Worm (Caenorhabditis elegans) whole organism, L3 larva: ENCODE data around the gene srh-218.

Experiments
- R02D3.7 ChIP-seq: fragments of 150-350 bp; optimal IDR thresholded peaks from 2 replicates; lab custom pipeline; 2014; ENCODE audit warnings: missing biosample characterization, missing genetic modification characterization
- ZK546.5 ChIP-seq: sonication (generic microtip); optimal IDR thresholded peaks from 2 replicates; lab custom pipeline; 2017; ENCODE audit warnings: missing biosample characterization, missing genetic modification characterization
- aly-2 ChIP-seq: fragments of 150-350 bp; optimal IDR thresholded peaks from 2 replicates; lab custom pipeline; 2014; ENCODE audit warnings: missing biosample characterization, missing genetic modification characterization
- ama-1 ChIP-seq: fragments of 150-350 bp; optimal IDR thresholded peaks from 2 replicates; lab custom pipeline; 2018
- ceh-82 ChIP-seq: fragments of 150-350 bp; optimal IDR thresholded peaks from 2 replicates; lab custom pipeline; 2014; ENCODE audit warnings: missing biosample characterization, missing genetic modification characterization
- ceh-9 ChIP-seq: sonication (generic microtip); optimal IDR thresholded peaks from 2 replicates; lab custom pipeline; 2018; ENCODE audit warnings: missing biosample characterization, missing genetic modification characterization
- daf-12 ChIP-seq: fragments of 150-350 bp; optimal IDR thresholded peaks from 2 replicates; lab custom pipeline; 2014; ENCODE audit warnings: missing biosample characterization, missing genetic modification reagents, missing genetic modification characterization
- egl-27 ChIP-seq: sonication (generic microtip); optimal IDR thresholded peaks from 4 replicates; lab custom pipeline; 2017; ENCODE audit warnings: missing biosample characterization, missing genetic modification reagents, missing genetic modification characterization
- egl-5 ChIP-seq: fragments of 150-350 bp; optimal IDR thresholded peaks from 2 replicates; lab custom pipeline; 2017; ENCODE audit warnings: missing biosample characterization, missing genetic modification reagents, missing genetic modification characterization, inconsistent platforms
- elt-2 ChIP-seq: sonication (generic microtip); optimal IDR thresholded peaks from 2 replicates; lab custom pipeline; 2016; ENCODE audit warnings: missing genetic modification reagents, mild to moderate bottlenecking, missing genetic modification characterization, missing compliant biosample characterization
- elt-3 ChIP-seq, 3 experiments: fragments of 150-350 bp in 1 of 3; sonication (generic microtip) in 2 of 3; optimal IDR thresholded peaks; 2 replicates in 2 of 3; 4 replicates in 1 of 3; lab custom pipeline; 2014 to 2017; ENCODE audit warnings: missing biosample characterization in 3 of 3, missing genetic modification characterization in 3 of 3
- fkh-2 ChIP-seq: fragments of 150-350 bp; optimal IDR thresholded peaks from 2 replicates; lab custom pipeline; 2014; ENCODE audit warnings: missing biosample characterization, missing genetic modification reagents, missing genetic modification characterization
- hmg-11 ChIP-seq: sonication (generic microtip); optimal IDR thresholded peaks from 2 replicates; lab custom pipeline; 2016; ENCODE audit warnings: missing genetic modification characterization, missing compliant biosample characterization
- lin-15B ChIP-seq: fragments of 150-350 bp; optimal IDR thresholded peaks from 2 replicates; lab custom pipeline; 2014; ENCODE audit warnings: missing biosample characterization, missing genetic modification characterization
- lin-39 ChIP-seq: fragments of 150-350 bp; optimal IDR thresholded peaks from 2 replicates; lab custom pipeline; 2018; ENCODE audit warnings: missing biosample characterization, missing genetic modification reagents, missing genetic modification characterization
- lsy-12 ChIP-seq: sonication (generic microtip); optimal IDR thresholded peaks from 2 replicates; lab custom pipeline; 2016; ENCODE audit warnings: mild to moderate bottlenecking, missing genetic modification characterization, missing compliant biosample characterization
- mdl-1 ChIP-seq: fragments of 150-350 bp; optimal IDR thresholded peaks from 2 replicates; lab custom pipeline; 2014; ENCODE audit warnings: missing biosample characterization, missing genetic modification characterization
- nfya-1 ChIP-seq: sonication (generic microtip); optimal IDR thresholded peaks from 2 replicates; lab custom pipeline; 2017; ENCODE audit warnings: missing genetic modification characterization, mild to moderate bottlenecking, missing compliant biosample characterization, antibody characterized with exemption, moderate library complexity; ENCODE audit not compliant: insufficient read depth
- nhr-11 ChIP-seq: fragments of 150-350 bp; optimal IDR thresholded peaks from 2 replicates; lab custom pipeline; 2014; ENCODE audit warnings: missing biosample characterization, missing genetic modification characterization
- nhr-12 ChIP-seq: fragments of 150-350 bp; optimal IDR thresholded peaks from 2 replicates; lab custom pipeline; 2014; ENCODE audit warnings: missing biosample characterization, missing genetic modification characterization
- nhr-23 ChIP-seq: fragments of 150-350 bp; optimal IDR thresholded peaks from 2 replicates; lab custom pipeline; 2014; ENCODE audit warnings: missing biosample characterization, missing genetic modification reagents, missing genetic modification characterization
- nhr-25 ChIP-seq: sonication (generic microtip); optimal IDR thresholded peaks from 2 replicates; lab custom pipeline; 2017; ENCODE audit warnings: missing biosample characterization, missing genetic modification characterization
- nhr-28 ChIP-seq: fragments of 150-350 bp; optimal IDR thresholded peaks from 2 replicates; lab custom pipeline; 2014; ENCODE audit warnings: missing biosample characterization, missing genetic modification characterization
- nhr-43 ChIP-seq: sonication (generic microtip); optimal IDR thresholded peaks from 2 replicates; lab custom pipeline; 2016; ENCODE audit warnings: mild to moderate bottlenecking, missing genetic modification characterization, missing compliant biosample characterization; ENCODE audit not compliant: poor library complexity, severe bottlenecking
- nhr-76 ChIP-seq: fragments of 150-350 bp; sonication (generic microtip); optimal IDR thresholded peaks from 5 replicates; lab custom pipeline; 2014; ENCODE audit warnings: missing biosample characterization, missing genetic modification characterization
- pqm-1 ChIP-seq: fragments of 150-350 bp; optimal IDR thresholded peaks from 2 replicates; lab custom pipeline; 2017; ENCODE audit warnings: missing biosample characterization, missing genetic modification characterization, inconsistent platforms
- sea-2 ChIP-seq: fragments of 150-350 bp; sonication (generic microtip); optimal IDR thresholded peaks from 4 replicates; lab custom pipeline; 2014; ENCODE audit warnings: missing biosample characterization, missing genetic modification reagents, missing genetic modification characterization
- tbx-2 ChIP-seq: sonication (generic microtip); optimal IDR thresholded peaks from 2 replicates; lab custom pipeline; 2016; ENCODE audit warnings: mild to moderate bottlenecking, missing genetic modification characterization, missing compliant biosample characterization
- unc-39 ChIP-seq: sonication (generic microtip); optimal IDR thresholded peaks from 4 replicates; lab custom pipeline; 2017; ENCODE audit warnings: missing biosample characterization, missing genetic modification characterization
- ztf-11 ChIP-seq: fragments of 150-350 bp; optimal IDR thresholded peaks from 2 replicates; lab custom pipeline; 2014; ENCODE audit warnings: missing biosample characterization, missing genetic modification characterization

srh-218 gene

DNA sequence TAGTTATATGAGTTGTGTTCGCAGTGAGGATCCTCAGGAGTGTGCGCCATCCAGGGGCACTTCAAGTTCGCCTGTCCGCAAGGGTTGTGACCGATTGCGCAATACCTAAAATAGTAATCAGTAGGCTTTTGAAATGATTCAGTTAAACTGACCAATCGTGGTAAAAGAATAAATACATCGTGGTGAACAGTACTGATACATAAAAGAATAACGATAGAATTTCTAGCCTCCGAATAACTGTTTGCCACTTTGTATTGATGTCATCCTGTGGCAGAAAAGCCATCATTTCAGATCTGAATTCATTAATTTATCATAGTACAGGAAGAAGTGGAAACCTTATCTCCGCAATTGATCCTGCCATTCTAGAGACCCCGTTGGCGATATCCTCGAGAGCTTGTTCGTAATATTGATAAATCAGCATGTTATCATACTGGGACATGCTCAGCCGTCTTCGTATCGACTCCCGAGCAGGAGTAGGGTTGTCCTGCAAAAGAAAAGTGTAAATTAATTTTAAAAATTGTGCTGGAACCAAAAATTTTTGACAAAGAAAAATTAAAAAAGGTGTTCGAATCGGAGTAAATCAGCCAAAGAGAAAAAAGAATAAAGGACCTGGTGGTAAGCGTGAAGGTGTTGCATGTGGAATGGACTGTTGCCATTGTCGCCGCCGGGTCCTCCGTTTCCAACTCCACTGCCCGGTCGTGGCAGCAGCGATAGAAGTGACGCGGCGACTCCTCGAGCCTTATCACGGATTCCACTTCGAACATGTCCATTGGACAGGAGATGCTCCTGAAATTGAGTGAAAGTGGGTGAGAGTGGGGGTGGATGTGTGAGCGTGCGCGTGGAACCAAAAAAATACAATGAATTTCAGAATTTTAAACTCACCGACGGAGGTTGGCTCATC is 19.3 kb downstream of the srh-218 start:
- TF ChIP-seq sea-2 (GFP tag; lab: Kevin White, UChicago): no peak
- TF ChIP-seq nhr-76 (tag; lab: Kevin White, UChicago): no peak
- no peak for TF ChIP-seq unc-39 (tag; lab: Kevin White, UChicago)
- TF ChIP-seq mdl-1 (tag; lab: Kevin White, UChicago): no peak
- no peak for TF ChIP-seq pqm-1 (tag; lab: Kevin White, UChicago)
- TF ChIP-seq ztf-11 (tag; lab: Kevin White, UChicago): no peak
- TF ChIP-seq nhr-28 (tag; lab: Kevin White, UChicago): no peak
- no peak for TF ChIP-seq R02D3.7
- TF ChIP-seq fkh-2: no peak
- TF ChIP-seq lin-39 (tag; lab: Kevin White, UChicago): no peak
- no peak for TF ChIP-seq egl-27 (tag; lab: Kevin White, UChicago)
- no peak for TF ChIP-seq nhr-43 (tag; lab: Kevin White, UChicago)
- no peak for TF ChIP-seq lsy-12 (tag; lab: Kevin White, UChicago)
- no peak for TF ChIP-seq ZK546.5 (tag; lab: Kevin White, UChicago)

DNA sequence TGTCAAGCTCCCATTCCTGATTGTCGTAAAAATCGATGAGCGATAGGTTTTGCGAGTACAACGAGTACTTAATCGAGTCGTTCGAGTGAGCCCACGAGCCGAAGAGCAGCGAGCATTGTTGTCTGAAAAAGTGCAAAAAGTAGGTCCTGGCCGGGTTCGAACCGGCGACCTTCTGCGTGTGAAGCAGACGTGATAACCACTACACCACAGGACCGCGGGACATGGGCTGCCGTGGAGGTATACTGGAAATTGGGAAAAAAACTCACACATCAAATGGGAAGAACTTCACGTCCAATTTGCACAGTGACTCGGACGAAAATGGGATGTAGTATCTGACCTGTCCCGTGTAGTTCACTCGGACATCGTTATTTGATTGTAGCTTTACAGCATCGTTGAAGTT is 21.6 kb downstream of the srh-218 start:
- TF ChIP-seq elt-2 (tag; lab: Kevin White, UChicago) (peak; percentile 36), ZK546.5 (tag; lab: Kevin White, UChicago) (no peak), pqm-1 (tag; lab: Kevin White, UChicago) (peak; percentile 54), lin-39 (tag; lab: Kevin White, UChicago) (no peak), fkh-2 (no peak), lin-15B (no peak), aly-2 (tag; lab: Kevin White, UChicago) (no peak)

DNA sequence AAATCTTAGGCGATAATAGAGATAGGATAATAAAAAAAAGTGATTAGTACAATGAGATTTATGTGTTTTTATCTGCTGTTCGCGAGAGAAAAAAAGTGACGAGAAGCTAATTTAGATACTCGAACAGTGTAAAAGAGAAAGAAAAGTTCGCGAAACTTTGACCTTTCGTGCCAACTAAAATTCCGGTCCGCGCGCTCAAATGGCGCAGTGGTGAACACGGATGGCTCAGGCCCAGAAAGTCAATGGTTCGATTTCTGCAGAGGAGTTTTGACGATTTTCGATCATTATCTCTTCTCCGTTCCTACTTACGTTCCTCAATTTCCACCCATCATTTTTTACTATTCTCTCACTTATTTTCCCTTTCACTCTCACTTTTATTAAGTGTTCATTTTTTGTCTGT is 22.7 kb downstream of the srh-218 start:
- no peak for TF ChIP-seq unc-39 (tag; lab: Kevin White, UChicago)
- no peak for TF ChIP-seq nfya-1 (tag; lab: Kevin White, UChicago)
- TF ChIP-seq ZK546.5 (tag; lab: Kevin White, UChicago): no peak
- no peak for TF ChIP-seq nhr-23
- no peak for TF ChIP-seq elt-3 (tag; optimal IDR thresholded peaks at IDR 0.05; lab: Kevin White, UChicago)

DNA sequence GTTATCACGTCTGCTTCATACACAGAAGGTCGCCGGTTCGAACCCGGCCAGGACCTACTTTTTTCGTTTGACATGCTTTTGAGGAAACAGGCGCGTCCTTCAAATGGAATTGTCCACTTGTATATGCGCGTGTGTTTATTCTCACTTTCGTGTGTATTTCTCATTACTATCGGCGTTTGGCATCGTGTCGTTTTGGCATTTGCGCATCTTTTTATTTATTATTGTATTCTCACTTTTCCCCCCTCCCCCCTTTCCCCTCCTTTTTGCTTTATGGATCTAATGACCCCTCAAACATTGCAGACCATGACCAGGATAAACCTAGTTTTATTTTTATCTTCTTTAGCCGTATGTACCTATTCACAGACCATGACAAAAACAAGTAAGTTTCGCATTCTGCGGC is 23.6 kb downstream of the srh-218 start, which contains the start of gene F21A3.3:
F21A3.3 (plus strand) TSS at position 301 of the 400 bp plus-strand sequence.
- TF ChIP-seq nhr-12 (no peak), tbx-2 (tag; lab: Kevin White, UChicago) (no peak), nhr-43 (tag; lab: Kevin White, UChicago) (no peak), ceh-82 (tag; lab: Kevin White, UChicago) (no peak), ceh-9 (tag; lab: Kevin White, UChicago) (no peak), R02D3.7 (no peak), nhr-11 (tag; lab: Kevin White, UChicago) (no peak), sea-2 (GFP tag; lab: Kevin White, UChicago) (no peak), nhr-25 (tag; lab: Kevin White, UChicago) (no peak), ama-1 (lab: Kevin White, UChicago) (no peak)

DNA sequence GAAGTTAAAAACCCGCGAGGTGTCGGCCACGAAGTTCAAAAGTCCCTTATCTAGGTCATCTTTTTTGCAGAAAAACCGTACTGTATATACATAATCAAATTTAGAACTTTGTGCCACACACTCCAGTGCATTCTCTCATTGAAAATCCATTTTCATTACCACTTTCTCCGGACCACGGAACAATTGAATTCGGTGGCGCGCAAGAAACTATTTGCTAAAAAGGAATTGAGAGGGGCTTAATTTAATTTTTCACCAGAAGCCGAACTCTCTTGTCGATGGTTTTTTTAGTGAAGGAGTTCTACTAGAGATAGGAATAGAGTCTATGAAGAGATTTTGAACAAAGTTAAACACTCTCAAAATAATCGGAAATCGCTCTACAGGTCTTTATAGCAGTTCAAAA is 26.1 kb downstream of the srh-218 start:
- TF ChIP-seq lin-15B (no peak), elt-3 (tag; optimal IDR thresholded peaks at IDR 0.05; lab: Kevin White, UChicago) (no peak), egl-27 (tag; lab: Kevin White, UChicago) (no peak), daf-12 (no peak), ZK546.5 (tag; lab: Kevin White, UChicago) (no peak), fkh-2 (no peak), ama-1 (lab: Kevin White, UChicago) (no peak), ztf-11 (tag; lab: Kevin White, UChicago) (no peak), tbx-2 (tag; lab: Kevin White, UChicago) (no peak), egl-5 (tag; lab: Kevin White, UChicago) (no peak), unc-39 (tag; lab: Kevin White, UChicago) (no peak), hmg-11 (tag; lab: Kevin White, UChicago) (no peak), aly-2 (tag; lab: Kevin White, UChicago) (no peak), mdl-1 (tag; lab: Kevin White, UChicago) (no peak), nfya-1 (tag; lab: Kevin White, UChicago) (no peak), R02D3.7 (no peak)
